Fruit fly (Drosophila melanogaster) whole organism, embryonic: Measurements from ENCODE around the gene CAHbeta.
A peak's percentile ranks its signal among the peaks of the same experiment; 100 is the strongest.

ENCODE experiments used
- Abd-B ChIP-seq: fragments of 200-800 bp; sonication (Bioruptor generic); optimal IDR thresholded peaks from 2 replicates; lab custom pipeline; 2018; ENCODE audit warnings: missing biosample characterization, mild to moderate bottlenecking, missing genetic modification characterization, moderate library complexity
- Asciz ChIP-seq: fragments of 200-800 bp; sonication (Bioruptor generic); optimal IDR thresholded peaks from 2 replicates; lab custom pipeline; 2017; ENCODE audit warnings: missing biosample characterization, mild to moderate bottlenecking, missing genetic modification characterization, missing genetic modification reagents
- Atf3 ChIP-seq: fragments of 200-800 bp; sonication (Bioruptor generic); optimal IDR thresholded peaks from 3 replicates; lab custom pipeline; 2016; ENCODE audit warnings: missing biosample characterization, missing genetic modification characterization
- CG11085 ChIP-seq: fragments of 200-800 bp; sonication (Bioruptor generic); IDR thresholded peaks from 2 replicates; pipeline ENCODE4 v1.3.6; 2022; ENCODE audit warnings: missing biosample characterization, missing genetic modification characterization
- CG12104 ChIP-seq: fragments of 200-800 bp; sonication (Bioruptor generic); optimal IDR thresholded peaks from 3 replicates; lab custom pipeline; 2016; ENCODE audit warnings: missing biosample characterization, missing genetic modification characterization
- CG13287 ChIP-seq: fragments of 200-800 bp; sonication (Bioruptor generic); IDR thresholded peaks from 2 replicates; pipeline ENCODE4 v1.3.6; 2022; ENCODE audit warnings: missing biosample characterization, missing genetic modification characterization; ENCODE audit not compliant: partially characterized antibody
- CG1647 ChIP-seq: fragments of 200-800 bp; sonication (Bioruptor generic); optimal IDR thresholded peaks from 3 replicates; lab custom pipeline; 2016; ENCODE audit warnings: missing biosample characterization, missing genetic modification characterization
- CG17802 ChIP-seq: fragments of 200-800 bp; sonication (Bioruptor generic); optimal IDR thresholded peaks from 2 replicates; lab custom pipeline; 2018; ENCODE audit warnings: missing biosample characterization, mild to moderate bottlenecking, missing genetic modification characterization, moderate library complexity
- CG17829 ChIP-seq: fragments of 200-800 bp; optimal IDR thresholded peaks from 2 replicates; lab custom pipeline; 2019; ENCODE audit warnings: missing biosample characterization, mild to moderate bottlenecking, missing genetic modification characterization, moderate library complexity
- CG2199 ChIP-seq: fragments of 200-800 bp; sonication (Bioruptor generic); IDR thresholded peaks from 3 replicates; pipeline ENCODE4 v1.3.6; 2022; ENCODE audit warnings: missing biosample characterization, missing genetic modification characterization
- CG2678 ChIP-seq: fragments of 200-800 bp; sonication (Bioruptor generic); optimal IDR thresholded peaks from 3 replicates; lab custom pipeline; 2019; ENCODE audit warnings: missing biosample characterization, mild to moderate bottlenecking, missing genetic modification characterization, moderate library complexity
- CG31388 ChIP-seq: fragments of 200-800 bp; sonication (Bioruptor generic); optimal IDR thresholded peaks from 2 replicates; lab custom pipeline; 2016; ENCODE audit warnings: missing biosample characterization, missing genetic modification characterization
- CG32767 ChIP-seq: fragments of 200-800 bp; sonication (Bioruptor generic); IDR thresholded peaks from 2 replicates; pipeline ENCODE4 v1.3.6; 2022; ENCODE audit warnings: missing biosample characterization, missing genetic modification characterization
- CG3726 ChIP-seq: fragments of 200-800 bp; sonication (Bioruptor generic); IDR thresholded peaks from 3 replicates; pipeline ENCODE4, ENCODE4 v1.3.6; 2022; ENCODE audit warnings: missing biosample characterization, missing genetic modification characterization
- CG6272 ChIP-seq: fragments of 200-800 bp; sonication (Bioruptor generic); IDR thresholded peaks from 2 replicates; pipeline ENCODE4 v1.3.6; 2022; ENCODE audit warnings: missing biosample characterization, missing genetic modification characterization
- CG6813 ChIP-seq: fragments of 200-800 bp; sonication (Bioruptor generic); optimal IDR thresholded peaks from 2 replicates; lab custom pipeline; 2017; ENCODE audit warnings: missing biosample characterization, missing genetic modification characterization, mild to moderate bottlenecking, moderate library complexity, missing genetic modification reagents
- CG6854 ChIP-seq: fragments of 200-800 bp; sonication (Bioruptor generic); optimal IDR thresholded peaks from 3 replicates; lab custom pipeline; 2017; ENCODE audit warnings: missing biosample characterization, mild to moderate bottlenecking, missing genetic modification characterization
- CG7928 ChIP-seq: fragments of 200-800 bp; sonication (Bioruptor generic); optimal IDR thresholded peaks from 2 replicates; lab custom pipeline; 2017; ENCODE audit warnings: missing biosample characterization, mild to moderate bottlenecking, missing genetic modification characterization
- CG8765 ChIP-seq: fragments of 200-800 bp; sonication (Bioruptor generic); IDR thresholded peaks from 2 replicates; pipeline ENCODE4 v1.3.6; 2022; ENCODE audit warnings: missing biosample characterization, missing genetic modification characterization
- Dip3 ChIP-seq: fragments of 200-800 bp; sonication (Bioruptor generic); optimal IDR thresholded peaks from 3 replicates; lab custom pipeline; 2016; ENCODE audit warnings: missing biosample characterization, missing genetic modification characterization
- Fer2 ChIP-seq: fragments of 200-800 bp; sonication (Bioruptor generic); optimal IDR thresholded peaks from 2 replicates; lab custom pipeline; 2018; ENCODE audit warnings: missing biosample characterization, mild to moderate bottlenecking, missing genetic modification characterization, moderate library complexity
- Fer3 ChIP-seq: fragments of 200-800 bp; sonication (Bioruptor generic); optimal IDR thresholded peaks from 2 replicates; lab custom pipeline; 2018; ENCODE audit warnings: missing biosample characterization, mild to moderate bottlenecking, missing genetic modification characterization, moderate library complexity
- Jarid2 ChIP-seq: fragments of 200-800 bp; sonication (Bioruptor generic); optimal IDR thresholded peaks from 3 replicates; lab custom pipeline; 2017; ENCODE audit warnings: mild to moderate bottlenecking, missing biosample characterization, missing genetic modification reagents, missing genetic modification characterization
- MESR4 ChIP-seq: fragments of 200-800 bp; sonication (Bioruptor generic); optimal IDR thresholded peaks from 2 replicates; lab custom pipeline; 2018; ENCODE audit warnings: missing biosample characterization, mild to moderate bottlenecking, missing genetic modification characterization, moderate library complexity
- Optix ChIP-seq: fragments of 200-800 bp; sonication (Bioruptor generic); IDR thresholded peaks from 3 replicates; pipeline ENCODE4 v1.3.6; 2022; ENCODE audit warnings: missing biosample characterization, missing genetic modification characterization
- Six4 ChIP-seq: fragments of 200-800 bp; sonication (Bioruptor generic); optimal IDR thresholded peaks from 2 replicates; lab custom pipeline; 2016; ENCODE audit warnings: missing biosample characterization, missing genetic modification characterization
- Sry-δ ChIP-seq: fragments of 200-800 bp; sonication (Bioruptor generic); optimal IDR thresholded peaks from 2 replicates; lab custom pipeline; 2016; ENCODE audit warnings: missing biosample characterization, missing genetic modification characterization
- Trl ChIP-seq, 3 experiments: fragments of >200 bp in 2 of 3; fragments of 200-800 bp in 1 of 3; sonication (Bioruptor generic) in 1 of 3; optimal IDR thresholded peaks; 2 replicates in 1 of 3; 3 replicates in 2 of 3; lab custom pipeline; 2016 to 2017; ENCODE audit warnings: missing biosample characterization in 1 of 3, missing genetic modification characterization in 1 of 3
- Xbp1 ChIP-seq: fragments of 200-800 bp; sonication (Bioruptor generic); optimal IDR thresholded peaks from 3 replicates; lab custom pipeline; 2016; ENCODE audit warnings: missing biosample characterization, mild to moderate bottlenecking, missing genetic modification characterization
- ac ChIP-seq: fragments of 200-800 bp; sonication (Bioruptor generic); optimal IDR thresholded peaks from 3 replicates; lab custom pipeline; 2017; ENCODE audit warnings: missing biosample characterization, mild to moderate bottlenecking, missing genetic modification characterization
- bab2 ChIP-seq: fragments of 200-800 bp; sonication (Bioruptor generic); optimal IDR thresholded peaks from 2 replicates; lab custom pipeline; 2016; ENCODE audit warnings: missing biosample characterization, missing genetic modification characterization
- bcd ChIP-seq: fragments of 200-800 bp; sonication (Bioruptor generic); optimal IDR thresholded peaks from 2 replicates; lab custom pipeline; 2017; ENCODE audit warnings: missing biosample characterization, mild to moderate bottlenecking, missing genetic modification characterization
- cad ChIP-seq: fragments of >200 bp; optimal IDR thresholded peaks from 2 replicates; lab custom pipeline; 2017; ENCODE audit warnings: missing biosample characterization, missing genetic modification characterization
- crc ChIP-seq: fragments of 200-800 bp; sonication (Bioruptor generic); optimal IDR thresholded peaks from 2 replicates; lab custom pipeline; 2016; ENCODE audit warnings: missing biosample characterization, missing genetic modification characterization
- dati ChIP-seq: fragments of 200-800 bp; sonication (Bioruptor generic); IDR thresholded peaks from 2 replicates; pipeline ENCODE4 v1.3.6; 2022; ENCODE audit warnings: missing biosample characterization, missing genetic modification characterization
- dimm ChIP-seq: fragments of 200-800 bp; sonication (Bioruptor generic); IDR thresholded peaks from 2 replicates; pipeline ENCODE4 v1.3.6; 2022; ENCODE audit warnings: missing biosample characterization, missing genetic modification characterization
- dpn ChIP-seq, 2 experiments: fragments of 200-800 bp; sonication (Bioruptor generic); optimal IDR thresholded peaks; 3 replicates each; lab custom pipeline; 2016; ENCODE audit warnings: missing biosample characterization in 2 of 2, missing genetic modification characterization in 2 of 2
- emc ChIP-seq: fragments of 200-800 bp; sonication (Bioruptor generic); optimal IDR thresholded peaks from 2 replicates; lab custom pipeline; 2016; ENCODE audit warnings: missing biosample characterization, missing genetic modification characterization
- ftz-f1 ChIP-seq: fragments of 200-800 bp; sonication (Bioruptor generic); optimal IDR thresholded peaks from 2 replicates; lab custom pipeline; 2016; ENCODE audit warnings: missing biosample characterization, missing genetic modification characterization
- gce ChIP-seq: fragments of 200-800 bp; sonication (Bioruptor generic); IDR thresholded peaks from 3 replicates; pipeline ENCODE4 v1.3.6; 2022; ENCODE audit warnings: missing biosample characterization, missing genetic modification characterization
- lab ChIP-seq: fragments of 200-800 bp; sonication (Bioruptor generic); optimal IDR thresholded peaks from 3 replicates; lab custom pipeline; 2017; ENCODE audit warnings: missing biosample characterization, missing genetic modification characterization, mild to moderate bottlenecking, moderate library complexity, missing genetic modification reagents
- odd ChIP-seq: fragments of 200-800 bp; sonication (Bioruptor generic); optimal IDR thresholded peaks from 2 replicates; lab custom pipeline; 2017; ENCODE audit warnings: missing biosample characterization, mild to moderate bottlenecking, missing genetic modification characterization
- pnt ChIP-seq: fragments of 200-800 bp; sonication (Bioruptor generic); optimal IDR thresholded peaks from 3 replicates; lab custom pipeline; 2016; ENCODE audit warnings: missing biosample characterization, missing genetic modification characterization
- seq ChIP-seq: fragments of 200-800 bp; sonication (Bioruptor generic); IDR thresholded peaks from 2 replicates; pipeline ENCODE4 v1.3.6; 2022; ENCODE audit warnings: missing biosample characterization, missing genetic modification characterization
- so ChIP-seq: fragments of 200-800 bp; sonication (Bioruptor generic); IDR thresholded peaks from 3 replicates; pipeline ENCODE4 v1.3.6; 2022; ENCODE audit warnings: missing biosample characterization, missing genetic modification characterization
- tio ChIP-seq: fragments of 200-800 bp; sonication (Bioruptor generic); optimal IDR thresholded peaks from 2 replicates; lab custom pipeline; 2017; ENCODE audit warnings: missing biosample characterization, missing genetic modification characterization, inconsistent platforms
- tna ChIP-seq: fragments of 200-800 bp; sonication (Bioruptor generic); IDR thresholded peaks from 2 replicates; pipeline ENCODE4 v1.3.6; 2022; ENCODE audit warnings: missing biosample characterization, missing genetic modification characterization; ENCODE audit not compliant: partially characterized antibody
- vfl ChIP-seq: fragments of 200-800 bp; sonication (Bioruptor generic); optimal IDR thresholded peaks from 2 replicates; lab custom pipeline; 2016; ENCODE audit warnings: missing biosample characterization, missing genetic modification characterization
- wek ChIP-seq: fragments of 200-800 bp; sonication (Bioruptor generic); optimal IDR thresholded peaks from 3 replicates; lab custom pipeline; 2018; ENCODE audit warnings: missing biosample characterization, mild to moderate bottlenecking, missing genetic modification characterization, moderate library complexity

Gene CAHbeta

dm6 chr3R:8945502-8946324, 34.9 kb upstream of the CAHbeta start (continued):
- TF ChIP-seq vfl, result peak; percentile 41
- peak; percentile 7 for TF ChIP-seq ac (GFP tag; lab: Kevin White, UChicago)
- TF ChIP-seq lab (GFP tag; lab: Kevin White, UChicago), result peak; percentile 83
- peak; percentile 92 for TF ChIP-seq CG2678 (tag; lab: Kevin White, UChicago)
- no peak for TF ChIP-seq Sry-δ
- TF ChIP-seq Jarid2, result peak; percentile 53
- TF ChIP-seq Abd-B, result peak; percentile 87
- peak; percentile 39 for TF ChIP-seq pnt (GFP tag; lab: Kevin White, UChicago)
- no peak for TF ChIP-seq dati
- no peak for TF ChIP-seq Atf3 (GFP tag; lab: Kevin White, UChicago)
- TF ChIP-seq crc (GFP tag; lab: Kevin White, UChicago), result no peak
- TF ChIP-seq dpn (GFP tag; optimal IDR thresholded peaks at IDR 0.05; lab: Kevin White, UChicago), result peak; percentile 37 to 85
- TF ChIP-seq tio, result peak; percentile 69
- no peak for TF ChIP-seq Trl (optimal IDR thresholded peaks at IDR 0.05; lab: Kevin White, UChicago)
- peak; percentile 30 for TF ChIP-seq Trl (GFP tag; optimal IDR thresholded peaks at IDR 0.05; lab: Kevin White, UChicago)
- TF ChIP-seq wek (GFP tag; lab: Kevin White, UChicago), result no peak
- TF ChIP-seq CG31388 (GFP tag; lab: Kevin White, UChicago), result peak; percentile 27
- peak; percentile 86 for TF ChIP-seq ftz-f1 (GFP tag; lab: Kevin White, UChicago)
- peak; percentile 18 for TF ChIP-seq bab2
- TF ChIP-seq CG8765, result no peak
- peak; percentile 73 for TF ChIP-seq CG12104
- 0 out of 3 replicates have a peak, but pooled peaks have one; percentile 62 for TF ChIP-seq CG3726 (GFP tag; lab: Robert Waterston, UW)
- no peak for TF ChIP-seq Dip3
- TF ChIP-seq CG7928 (GFP tag; lab: Kevin White, UChicago), result peak; percentile 34
- no peak for TF ChIP-seq CG2199 (GFP tag; lab: Robert Waterston, UW)
- no peak for TF ChIP-seq emc (GFP tag; lab: Kevin White, UChicago)
- peak; percentile 90 for TF ChIP-seq so (GFP tag; lab: Robert Waterston, UW)
- TF ChIP-seq Six4, result peak; percentile 80
- TF ChIP-seq cad, result no peak
- no peak for TF ChIP-seq CG13287 (GFP tag; lab: Robert Waterston, UW)
- TF ChIP-seq CG6272 (GFP tag; lab: Robert Waterston, UW), result peak; percentile 50; the same call in 1 of the 2 replicates
- TF ChIP-seq Fer3 (tag; lab: Kevin White, UChicago), result peak; percentile 76
- TF ChIP-seq CG17802 (tag; lab: Kevin White, UChicago), result peak; percentile 54
- TF ChIP-seq odd (GFP tag; lab: Kevin White, UChicago), result peak; percentile 87
- peak; percentile 81 for TF ChIP-seq bcd (GFP tag; lab: Kevin White, UChicago)
- TF ChIP-seq Fer2 (tag; lab: Kevin White, UChicago), result peak; percentile 17
- TF ChIP-seq Asciz (GFP tag; lab: Kevin White, UChicago), result peak; percentile 75
- TF ChIP-seq CG11085 (GFP tag; lab: Robert Waterston, UW), result no peak
- no peak for TF ChIP-seq MESR4 (GFP tag; lab: Kevin White, UChicago)
- TF ChIP-seq CG17829 (tag; lab: Kevin White, UChicago), result peak; percentile 86
- TF ChIP-seq CG32767 (GFP tag; lab: Robert Waterston, UW), result peak; percentile 74
- peak; percentile 41 for TF ChIP-seq CG6854
- TF ChIP-seq CG6813 (GFP tag; lab: Kevin White, UChicago), result peak; percentile 70
- peak; percentile 46; the same call in 1 of the 3 replicates for TF ChIP-seq Optix (GFP tag; lab: Robert Waterston, UW)
- TF ChIP-seq gce (GFP tag; lab: Robert Waterston, UW), result peak; percentile 88
- peak; percentile 69 for TF ChIP-seq dimm (GFP tag; lab: Robert Waterston, UW)
- no peak for TF ChIP-seq tna (GFP tag; lab: Robert Waterston, UW)
- TF ChIP-seq CG1647 (GFP tag; lab: Kevin White, UChicago), result peak; percentile 32
- TF ChIP-seq seq (GFP tag; lab: Robert Waterston, UW), result peak; percentile 83
- TF ChIP-seq Xbp1, result peak; percentile 83
